Fruit fly (Drosophila melanogaster) whole organism, embryonic: ENCODE data around the gene CG17646.

Experiments
- Atf3 ChIP-seq: fragments of 200-800 bp; sonication (Bioruptor generic); optimal IDR thresholded peaks from 3 replicates; lab custom pipeline; 2016; ENCODE audit warnings: missing biosample characterization, missing genetic modification characterization
- Bgb ChIP-seq: fragments of 200-800 bp; sonication (Bioruptor generic); IDR thresholded peaks from 2 replicates; pipeline ENCODE4 v1.3.6; 2022; ENCODE audit warnings: missing biosample characterization, missing genetic modification characterization; ENCODE audit not compliant: partially characterized antibody
- CG10565 ChIP-seq: fragments of 200-800 bp; sonication (Bioruptor generic); optimal IDR thresholded peaks from 3 replicates; lab custom pipeline; 2016; ENCODE audit warnings: missing biosample characterization, mild to moderate bottlenecking, missing genetic modification characterization
- CG14710 ChIP-seq: fragments of 200-800 bp; sonication (Bioruptor generic); optimal IDR thresholded peaks from 3 replicates; lab custom pipeline; 2019; ENCODE audit warnings: missing biosample characterization, mild to moderate bottlenecking, missing genetic modification characterization, moderate library complexity
- CG14860 ChIP-seq: fragments of 200-800 bp; sonication (Bioruptor generic); IDR thresholded peaks from 3 replicates; pipeline ENCODE4 v1.3.6; 2022; ENCODE audit warnings: missing biosample characterization, missing genetic modification characterization; ENCODE audit not compliant: partially characterized antibody
- CG15514 ChIP-seq: fragments of 200-800 bp; sonication (Bioruptor generic); optimal IDR thresholded peaks from 3 replicates; lab custom pipeline; 2017; ENCODE audit warnings: missing biosample characterization, missing genetic modification characterization, mild to moderate bottlenecking, moderate library complexity, missing genetic modification reagents
- CG17328 ChIP-seq: fragments of 200-800 bp; sonication (Bioruptor generic); IDR thresholded peaks from 2 replicates; pipeline ENCODE4 v1.3.6; 2022; ENCODE audit warnings: missing biosample characterization, missing genetic modification characterization
- CG2116 ChIP-seq: fragments of 200-800 bp; sonication (Bioruptor generic); optimal IDR thresholded peaks from 3 replicates; lab custom pipeline; 2018; ENCODE audit warnings: missing biosample characterization, mild to moderate bottlenecking, missing genetic modification characterization
- CG2129 ChIP-seq: fragments of 200-800 bp; sonication (Bioruptor generic); IDR thresholded peaks from 2 replicates; pipeline ENCODE4 v1.3.6; 2022; ENCODE audit warnings: missing biosample characterization, missing genetic modification characterization; ENCODE audit not compliant: partially characterized antibody
- CG31441 ChIP-seq: fragments of 200-800 bp; sonication (Bioruptor generic); IDR thresholded peaks from 2 replicates; pipeline ENCODE4 v1.3.6; 2022; ENCODE audit warnings: missing biosample characterization, missing genetic modification characterization
- CG34224 ChIP-seq: fragments of 200-800 bp; sonication (Bioruptor generic); IDR thresholded peaks from 3 replicates; pipeline ENCODE4 v1.3.6; 2022; ENCODE audit warnings: missing biosample characterization, missing genetic modification characterization; ENCODE audit not compliant: partially characterized antibody
- CG43689 ChIP-seq: fragments of 200-800 bp; sonication (Bioruptor generic); IDR thresholded peaks from 2 replicates; pipeline ENCODE4 v1.3.6; 2022; ENCODE audit warnings: missing biosample characterization, missing genetic modification characterization
- CG7928 ChIP-seq: fragments of 200-800 bp; sonication (Bioruptor generic); optimal IDR thresholded peaks from 2 replicates; lab custom pipeline; 2017; ENCODE audit warnings: missing biosample characterization, mild to moderate bottlenecking, missing genetic modification characterization
- CG7963 ChIP-seq: fragments of 200-800 bp; sonication (Bioruptor generic); IDR thresholded peaks from 3 replicates; pipeline ENCODE4 v1.3.6; 2022; ENCODE audit warnings: missing biosample characterization, missing genetic modification characterization; ENCODE audit not compliant: partially characterized antibody
- CG8924 ChIP-seq: fragments of 200-800 bp; optimal IDR thresholded peaks from 3 replicates; lab custom pipeline; 2019; ENCODE audit warnings: missing biosample characterization, mild to moderate bottlenecking, missing genetic modification characterization, moderate library complexity
- Doc3 ChIP-seq: fragments of 200-800 bp; sonication (Bioruptor generic); IDR thresholded peaks from 3 replicates; pipeline ENCODE4 v1.3.6; 2022; ENCODE audit warnings: missing biosample characterization, missing genetic modification characterization; ENCODE audit not compliant: partially characterized antibody
- E2f2 ChIP-seq: fragments of 200-800 bp; sonication (Bioruptor generic); IDR thresholded peaks from 2 replicates; pipeline ENCODE4 v1.3.6; 2022; ENCODE audit warnings: missing biosample characterization, missing genetic modification characterization
- Ets65A ChIP-seq: fragments of 200-800 bp; sonication (Bioruptor generic); peaks from one replicate; lab custom pipeline; 2016; ENCODE audit warnings: missing biosample characterization, missing genetic modification characterization
- Fer3 ChIP-seq: fragments of 200-800 bp; sonication (Bioruptor generic); optimal IDR thresholded peaks from 2 replicates; lab custom pipeline; 2018; ENCODE audit warnings: missing biosample characterization, mild to moderate bottlenecking, missing genetic modification characterization, moderate library complexity
- HLH4C ChIP-seq: fragments of 200-800 bp; sonication (Bioruptor generic); IDR thresholded peaks from 3 replicates; pipeline ENCODE4 v1.3.6; 2022; ENCODE audit warnings: missing biosample characterization, missing genetic modification characterization; ENCODE audit not compliant: partially characterized antibody
- Hmx ChIP-seq: fragments of 200-800 bp; sonication (Bioruptor generic); optimal IDR thresholded peaks from 2 replicates; lab custom pipeline; 2016; ENCODE audit warnings: missing biosample characterization, missing genetic modification characterization
- Opbp ChIP-seq: fragments of 200-800 bp; sonication (Bioruptor generic); IDR thresholded peaks from 3 replicates; pipeline ENCODE4 v1.3.6; 2022; ENCODE audit warnings: missing biosample characterization, missing genetic modification characterization; ENCODE audit not compliant: partially characterized antibody
- Sry-β ChIP-seq: fragments of 200-800 bp; sonication (Bioruptor generic); optimal IDR thresholded peaks from 2 replicates; lab custom pipeline; 2018; ENCODE audit warnings: missing biosample characterization, mild to moderate bottlenecking, missing genetic modification characterization, moderate library complexity
- Sry-δ ChIP-seq: fragments of 200-800 bp; sonication (Bioruptor generic); optimal IDR thresholded peaks from 2 replicates; lab custom pipeline; 2016; ENCODE audit warnings: missing biosample characterization, missing genetic modification characterization
- YL-1 ChIP-seq: fragments of 200-800 bp; sonication (Bioruptor generic); optimal IDR thresholded peaks from 3 replicates; lab custom pipeline; 2017; ENCODE audit warnings: missing biosample characterization, mild to moderate bottlenecking, missing genetic modification characterization
- amos ChIP-seq: fragments of 200-800 bp; sonication (Bioruptor generic); IDR thresholded peaks from 2 replicates; pipeline ENCODE4 v1.3.6; 2022; ENCODE audit warnings: missing biosample characterization, missing genetic modification characterization; ENCODE audit not compliant: partially characterized antibody
- caup ChIP-seq: fragments of 200-800 bp; sonication (Bioruptor generic); optimal IDR thresholded peaks from 3 replicates; lab custom pipeline; 2017; ENCODE audit warnings: missing biosample characterization, mild to moderate bottlenecking, missing genetic modification characterization, moderate library complexity; ENCODE audit not compliant: severe bottlenecking
- da ChIP-seq: fragments of 200-800 bp; sonication (Bioruptor generic); optimal IDR thresholded peaks from 2 replicates; lab custom pipeline; 2016; ENCODE audit warnings: missing biosample characterization, missing genetic modification characterization
- hb ChIP-seq: fragments of 200-800 bp; sonication (Bioruptor generic); IDR thresholded peaks from 3 replicates; pipeline ENCODE4 v1.3.6; 2022; ENCODE audit warnings: missing biosample characterization, missing genetic modification characterization; ENCODE audit not compliant: partially characterized antibody
- hbn ChIP-seq: fragments of 200-800 bp; sonication (Bioruptor generic); IDR thresholded peaks from 2 replicates; pipeline ENCODE4 v1.3.6; 2022; ENCODE audit warnings: missing biosample characterization, missing genetic modification characterization; ENCODE audit not compliant: partially characterized antibody
- inv ChIP-seq: fragments of 200-800 bp; sonication (Bioruptor generic); IDR thresholded peaks from 2 replicates; pipeline ENCODE4 v1.3.6; 2022; ENCODE audit warnings: missing biosample characterization, missing genetic modification characterization; ENCODE audit not compliant: partially characterized antibody
- jigr1 ChIP-seq: fragments of 200-800 bp; sonication (Bioruptor generic); IDR thresholded peaks from 3 replicates; pipeline ENCODE4 v1.3.6; 2022; ENCODE audit warnings: missing biosample characterization, missing genetic modification characterization
- klu ChIP-seq: fragments of 200-800 bp; sonication (Bioruptor generic); IDR thresholded peaks from 2 replicates; pipeline ENCODE4 v1.3.6; 2022; ENCODE audit warnings: missing biosample characterization, missing genetic modification characterization
- lov ChIP-seq, 2 experiments: fragments of 200-800 bp in 1 of 2; fragments of >200 bp in 1 of 2; sonication (Bioruptor generic) in 1 of 2; IDR thresholded peaks in 1 of 2; optimal IDR thresholded peaks in 1 of 2; 2 replicates in 1 of 2; 3 replicates in 1 of 2; pipeline versions ENCODE4 v1.3.6 to Lab custom; 2017 to 2022; ENCODE audit warnings: missing biosample characterization in 1 of 2, missing genetic modification characterization in 1 of 2
- mld ChIP-seq: fragments of 200-800 bp; sonication (Bioruptor generic); IDR thresholded peaks from 3 replicates; pipeline ENCODE4 v1.3.6; 2022; ENCODE audit warnings: missing biosample characterization, missing genetic modification characterization; ENCODE audit not compliant: partially characterized antibody
- nerfin-1 ChIP-seq: fragments of 200-800 bp; sonication (Bioruptor generic); optimal IDR thresholded peaks from 3 replicates; lab custom pipeline; 2019; ENCODE audit warnings: missing biosample characterization, mild to moderate bottlenecking, missing genetic modification characterization, moderate library complexity
- nerfin-2 ChIP-seq: fragments of 200-800 bp; sonication (Bioruptor generic); IDR thresholded peaks from 2 replicates; pipeline ENCODE4 v1.3.6; 2022; ENCODE audit warnings: missing biosample characterization, missing genetic modification characterization; ENCODE audit not compliant: partially characterized antibody
- nmo ChIP-seq: fragments of 200-800 bp; sonication (Bioruptor generic); optimal IDR thresholded peaks from 2 replicates; lab custom pipeline; 2018; ENCODE audit warnings: missing biosample characterization, mild to moderate bottlenecking, missing genetic modification characterization, moderate library complexity
- sd ChIP-seq: fragments of 200-800 bp; sonication (Bioruptor generic); optimal IDR thresholded peaks from 3 replicates; lab custom pipeline; 2018; ENCODE audit warnings: missing biosample characterization, mild to moderate bottlenecking, missing genetic modification characterization, moderate library complexity
- sens ChIP-seq: fragments of 200-800 bp; sonication (Bioruptor generic); peaks from one replicate; lab custom pipeline; 2016; ENCODE audit warnings: missing biosample characterization, missing genetic modification characterization
- sna ChIP-seq: fragments of 200-800 bp; sonication (Bioruptor generic); IDR thresholded peaks from 2 replicates; pipeline ENCODE4 v1.3.6; 2022; ENCODE audit warnings: missing biosample characterization, missing genetic modification characterization; ENCODE audit not compliant: partially characterized antibody
- tna ChIP-seq: fragments of 200-800 bp; sonication (Bioruptor generic); IDR thresholded peaks from 2 replicates; pipeline ENCODE4 v1.3.6; 2022; ENCODE audit warnings: missing biosample characterization, missing genetic modification characterization; ENCODE audit not compliant: partially characterized antibody
- zen2 ChIP-seq: fragments of 200-800 bp; sonication (Bioruptor generic); IDR thresholded peaks from 3 replicates; pipeline ENCODE4 v1.3.6; 2022; ENCODE audit warnings: missing biosample characterization, missing genetic modification characterization; ENCODE audit not compliant: partially characterized antibody

Gene CG17646

DNA sequence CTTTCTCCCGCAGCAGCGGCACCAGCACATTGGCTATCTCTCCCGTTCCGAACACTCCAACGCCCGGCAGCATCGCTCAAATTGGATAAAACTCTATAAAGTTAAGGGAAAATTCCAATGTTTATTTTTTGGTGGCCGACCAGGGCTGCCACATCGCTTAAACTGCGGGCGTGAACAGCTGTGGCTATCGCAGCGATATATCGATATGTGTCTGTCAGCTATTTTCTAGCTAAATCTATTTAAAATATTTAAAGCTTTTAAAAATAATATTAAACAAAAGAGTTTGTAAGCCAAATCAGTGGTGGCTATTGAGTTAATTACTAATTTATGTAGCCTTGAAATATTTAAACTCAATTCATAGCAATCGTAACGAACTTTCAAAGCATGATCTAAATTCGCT, 19.6 kb downstream of the CG17646 start, which contains the start of the genes CG17712 and CG17648 (continued):
- peak; percentile 67 for TF ChIP-seq tna (GFP tag; lab: Robert Waterston, UW)
- no peak for TF ChIP-seq CG8924 (tag; lab: Kevin White, UChicago)
- TF ChIP-seq Ets65A: peak; percentile 5
- TF ChIP-seq nerfin-1: peak; percentile 15
- TF ChIP-seq CG7928 (GFP tag; lab: Kevin White, UChicago): peak; percentile 83
- peak; percentile 45; the same call in 1 of the 3 replicates for TF ChIP-seq jigr1
- peak; percentile 51 for TF ChIP-seq CG2129 (GFP tag; lab: Robert Waterston, UW)
- no peak for TF ChIP-seq lov (optimal IDR thresholded peaks at IDR 0.05; lab: Kevin White, UChicago)
- no peak for TF ChIP-seq lov (GFP tag; IDR thresholded peaks at IDR 0.05; lab: Robert Waterston, UW)
- peak; percentile 16 for TF ChIP-seq CG14710 (tag; lab: Kevin White, UChicago)
- 0 out of 3 replicates have a peak, but pooled peaks have one; percentile 26 for TF ChIP-seq hb (GFP tag; lab: Robert Waterston, UW)
- TF ChIP-seq Hmx (GFP tag; lab: Kevin White, UChicago): no peak
- TF ChIP-seq YL-1: peak; percentile 30
- TF ChIP-seq CG15514 (GFP tag; lab: Kevin White, UChicago): peak; percentile 26
- TF ChIP-seq CG31441: 0 out of 2 replicates have a peak, but pooled peaks have one; percentile 19
- no peak for TF ChIP-seq Atf3 (GFP tag; lab: Kevin White, UChicago)
- TF ChIP-seq CG10565 (GFP tag; lab: Kevin White, UChicago): no peak
- peak; percentile 84 for TF ChIP-seq Bgb (GFP tag; lab: Robert Waterston, UW)
- peak; percentile 82 for TF ChIP-seq Sry-β (GFP tag; lab: Kevin White, UChicago)
- TF ChIP-seq da (GFP tag; lab: Kevin White, UChicago): no peak
- TF ChIP-seq Sry-δ (GFP tag; lab: Kevin White, UChicago): peak; percentile 62
- TF ChIP-seq caup (GFP tag; lab: Kevin White, UChicago): no peak
- TF ChIP-seq E2f2 (GFP tag; lab: Robert Waterston, UW): peak; percentile 56
- peak; percentile 86 for TF ChIP-seq CG34224 (GFP tag; lab: Robert Waterston, UW)
- TF ChIP-seq inv (GFP tag; lab: Robert Waterston, UW): peak; percentile 65
- peak; percentile 56 for TF ChIP-seq nerfin-2
- TF ChIP-seq sna (GFP tag; lab: Robert Waterston, UW): peak; percentile 80
- TF ChIP-seq CG2116 (GFP tag; lab: Kevin White, UChicago): peak; percentile 21
- peak; percentile 45 for TF ChIP-seq sd
- peak; percentile 60; the same call in 1 of the 3 replicates for TF ChIP-seq mld (GFP tag; lab: Robert Waterston, UW)
- peak; percentile 84 for TF ChIP-seq Opbp (GFP tag; lab: Robert Waterston, UW)
- TF ChIP-seq nmo: peak; percentile 20
- TF ChIP-seq HLH4C (GFP tag; lab: Robert Waterston, UW): peak; percentile 74
- no peak for TF ChIP-seq Fer3 (tag; lab: Kevin White, UChicago)
- TF ChIP-seq amos (GFP tag; lab: Robert Waterston, UW): peak; percentile 88
- TF ChIP-seq klu: no peak
- TF ChIP-seq CG14860 (GFP tag; lab: Robert Waterston, UW): peak; percentile 64
- TF ChIP-seq Doc3: peak; percentile 85
- TF ChIP-seq zen2 (GFP tag; lab: Robert Waterston, UW): peak; percentile 71; the same call in 2 of the 3 replicates
- TF ChIP-seq CG7963 (GFP tag; lab: Robert Waterston, UW): peak; percentile 71; the same call in 2 of the 3 replicates
- TF ChIP-seq sens: peak; percentile 58
- TF ChIP-seq hbn (GFP tag; lab: Robert Waterston, UW): peak; percentile 80
- no peak for TF ChIP-seq CG43689 (GFP tag; lab: Robert Waterston, UW)
- 0 out of 2 replicates have a peak, but pooled peaks have one; percentile 17 for TF ChIP-seq CG17328 (GFP tag; lab: Robert Waterston, UW)
